Fruit fly (Drosophila melanogaster): ENCODE data around the gene CG46460.

DNA sequence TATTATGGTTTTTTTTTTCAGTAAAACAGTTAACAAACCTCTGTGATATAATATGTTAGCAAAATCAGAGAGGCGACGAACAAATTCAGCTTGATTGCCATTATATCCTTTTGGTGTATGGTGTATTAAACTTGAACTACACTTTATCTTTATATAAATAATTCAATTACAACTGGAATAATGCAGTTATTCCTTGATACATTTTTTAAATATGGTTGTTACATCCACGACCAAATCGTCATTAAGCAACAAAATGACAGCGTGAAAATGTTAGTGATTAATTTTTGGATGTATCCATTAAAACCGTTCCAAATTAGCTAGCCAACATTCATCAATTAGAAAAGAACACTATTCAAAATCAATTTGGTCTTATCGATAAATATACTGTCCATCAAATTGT is 40.3 kb upstream of the CG46460 start, which contains the start of gene CG33764:
- no peak for TF ChIP-seq CG11617 (GFP tag; optimal IDR thresholded peaks at IDR 0.05)
- TF ChIP-seq CG7045 (GFP tag; optimal IDR thresholded peaks at IDR 0.05) = no peak
- no peak for TF ChIP-seq tj (GFP tag; optimal IDR thresholded peaks at IDR 0.05)
- no peak for TF ChIP-seq pad (GFP tag; optimal IDR thresholded peaks at IDR 0.05)
- TF ChIP-seq CG1620 (GFP tag; optimal IDR thresholded peaks at IDR 0.05) = no peak
- TF ChIP-seq CG5204 (GFP tag; optimal IDR thresholded peaks at IDR 0.05) = no peak
- TF ChIP-seq bab1 (GFP tag; optimal IDR thresholded peaks at IDR 0.05) = no peak
- TF ChIP-seq Crg-1 (GFP tag; optimal IDR thresholded peaks at IDR 0.05) = no peak
- no peak for TF ChIP-seq CG33017 (tag; optimal IDR thresholded peaks at IDR 0.05)
- TF ChIP-seq Mnt (GFP tag; optimal IDR thresholded peaks at IDR 0.05) = no peak
- TF ChIP-seq CG12768 (GFP tag; optimal IDR thresholded peaks at IDR 0.05) = no peak
- TF ChIP-seq cic (GFP tag; optimal IDR thresholded peaks at IDR 0.05) = no peak
- TF ChIP-seq CG7101 (tag; optimal IDR thresholded peaks at IDR 0.05) = no peak
